Worm (Caenorhabditis elegans) whole organism, L1 larva: ENCODE results near the gene rpt-1.
A peak's percentile ranks its signal among the peaks of the same experiment; 100 is the strongest.

ENCODE experiments used
- blmp-1 ChIP-seq: fragments of 150-350 bp; optimal IDR thresholded peaks from 2 replicates; lab custom pipeline; 2014; ENCODE audit warnings: missing biosample characterization, missing genetic modification characterization
- elt-3 ChIP-seq, 6 experiments: fragments of 150-350 bp in 1 of 6; sonication (generic microtip); optimal IDR thresholded peaks; 2 replicates each; lab custom pipeline; 2017 to 2018; ENCODE audit warnings: missing biosample characterization in 6 of 6, missing genetic modification characterization in 6 of 6, inconsistent platforms in 1 of 6
- lin-39 ChIP-seq: fragments of 150-350 bp; optimal IDR thresholded peaks from 2 replicates; lab custom pipeline; 2014; ENCODE audit warnings: missing biosample characterization, missing genetic modification reagents, missing genetic modification characterization
- nhr-12 ChIP-seq: sonication (generic microtip); optimal IDR thresholded peaks from 2 replicates; lab custom pipeline; 2017; ENCODE audit warnings: missing biosample characterization, missing genetic modification characterization
- sox-4 ChIP-seq: sonication (generic microtip); optimal IDR thresholded peaks from 2 replicates; lab custom pipeline; 2016; ENCODE audit warnings: missing genetic modification characterization, missing compliant biosample characterization
- unc-30 ChIP-seq: sonication (generic microtip); optimal IDR thresholded peaks from 2 replicates; lab custom pipeline; 2017; ENCODE audit warnings: missing biosample characterization, missing genetic modification characterization
- ztf-4 ChIP-seq: fragments of 150-350 bp; optimal IDR thresholded peaks from 2 replicates; lab custom pipeline; 2014; ENCODE audit warnings: missing biosample characterization, missing genetic modification characterization

- no peak for TF ChIP-seq sox-4
- peak; percentile 99 for TF ChIP-seq blmp-1 (tag; lab: Kevin White, UChicago)
- TF ChIP-seq ztf-4 (tag; lab: Kevin White, UChicago) = no peak
- no peak for TF ChIP-seq unc-30
- no peak for TF ChIP-seq nhr-12
- no peak for TF ChIP-seq elt-3 (tag; optimal IDR thresholded peaks at IDR 0.05; lab: Kevin White, UChicago)
- TF ChIP-seq lin-39 (tag; lab: Kevin White, UChicago) = no peak
Measured at ce11 chrV:11986078-11986869, 4.1 kb upstream of the rpt-1 start.
